Fruit fly (Drosophila melanogaster) whole organism, prepupa: ENCODE results near the gene Hecw.

Experiments used
- CG10631 ChIP-seq: fragments of 200-800 bp; sonication (Bioruptor generic); optimal IDR thresholded peaks from 2 replicates; lab custom pipeline; 2016; ENCODE audit warnings: missing biosample characterization, missing genetic modification characterization
- CG10669 ChIP-seq: fragments of 200-800 bp; sonication (Bioruptor generic); optimal IDR thresholded peaks from 3 replicates; lab custom pipeline; 2018; ENCODE audit warnings: missing biosample characterization, mild to moderate bottlenecking, missing genetic modification characterization, moderate library complexity
- CG11762 ChIP-seq: fragments of 200-800 bp; sonication (Bioruptor generic); optimal IDR thresholded peaks from 3 replicates; lab custom pipeline; 2016; ENCODE audit warnings: missing biosample characterization, missing genetic modification characterization; ENCODE audit not compliant: insufficient read depth
- CG1621 ChIP-seq: fragments of 200-800 bp; sonication (Bioruptor generic); optimal IDR thresholded peaks from 3 replicates; lab custom pipeline; 2018; ENCODE audit warnings: missing biosample characterization, mild to moderate bottlenecking, missing genetic modification characterization
- CG34406 ChIP-seq: fragments of 200-800 bp; sonication (Bioruptor generic); optimal IDR thresholded peaks from 3 replicates; lab custom pipeline; 2016; ENCODE audit warnings: missing biosample characterization, missing genetic modification characterization
- CG6276 ChIP-seq: fragments of 200-800 bp; sonication (Bioruptor generic); optimal IDR thresholded peaks from 2 replicates; lab custom pipeline; 2017; ENCODE audit warnings: missing biosample characterization, mild to moderate bottlenecking, missing genetic modification characterization
- CG6792 ChIP-seq: fragments of 200-800 bp; sonication (Bioruptor generic); optimal IDR thresholded peaks from 3 replicates; lab custom pipeline; 2016; ENCODE audit warnings: missing biosample characterization, missing genetic modification characterization
- CG7368 ChIP-seq: fragments of 200-800 bp; sonication (Bioruptor generic); optimal IDR thresholded peaks from 3 replicates; lab custom pipeline; 2016; ENCODE audit warnings: missing biosample characterization, missing genetic modification characterization
- CG8632 ChIP-seq: fragments of 200-800 bp; sonication (Bioruptor generic); optimal IDR thresholded peaks from 3 replicates; lab custom pipeline; 2016; ENCODE audit warnings: missing biosample characterization, missing genetic modification characterization
- CG9139 ChIP-seq: fragments of 200-800 bp; sonication (Bioruptor generic); optimal IDR thresholded peaks from 3 replicates; lab custom pipeline; 2017; ENCODE audit warnings: missing biosample characterization, mild to moderate bottlenecking, missing genetic modification characterization
- Eip78C ChIP-seq: fragments of 200-800 bp; sonication (Bioruptor generic); peaks from one replicate; lab custom pipeline; 2016; ENCODE audit warnings: missing biosample characterization, missing genetic modification characterization
- Eip93F ChIP-seq: fragments of 200-800 bp; sonication (Bioruptor generic); optimal IDR thresholded peaks from 2 replicates; lab custom pipeline; 2016; ENCODE audit warnings: missing biosample characterization, mild to moderate bottlenecking, missing genetic modification characterization
- Ets21C ChIP-seq: fragments of 200-800 bp; sonication (Bioruptor generic); optimal IDR thresholded peaks from 3 replicates; lab custom pipeline; 2016; ENCODE audit warnings: missing biosample characterization, missing genetic modification characterization
- Hr38 ChIP-seq: sonication (Bioruptor generic); optimal IDR thresholded peaks from 2 replicates; lab custom pipeline; 2016; ENCODE audit warnings: missing biosample characterization, missing genetic modification characterization
- Hr4 ChIP-seq: fragments of 200-800 bp; sonication (Bioruptor generic); optimal IDR thresholded peaks from 3 replicates; lab custom pipeline; 2016; ENCODE audit warnings: missing biosample characterization, missing genetic modification characterization
- OdsH ChIP-seq: fragments of 200-800 bp; sonication (Bioruptor generic); optimal IDR thresholded peaks from 3 replicates; lab custom pipeline; 2016; ENCODE audit warnings: missing biosample characterization, missing genetic modification characterization
- Sox15 ChIP-seq: fragments of 200-800 bp; sonication (Bioruptor generic); optimal IDR thresholded peaks from 3 replicates; lab custom pipeline; 2016; ENCODE audit warnings: missing biosample characterization, missing genetic modification characterization
- achi ChIP-seq: fragments of 200-800 bp; sonication (Bioruptor generic); optimal IDR thresholded peaks from 3 replicates; lab custom pipeline; 2016; ENCODE audit warnings: missing biosample characterization, missing genetic modification characterization
- acj6 ChIP-seq: fragments of 200-800 bp; sonication (Bioruptor generic); optimal IDR thresholded peaks from 3 replicates; lab custom pipeline; 2016; ENCODE audit warnings: missing biosample characterization, missing genetic modification characterization
- cyc ChIP-seq: fragments of 200-800 bp; sonication (Bioruptor generic); optimal IDR thresholded peaks from 3 replicates; lab custom pipeline; 2016; ENCODE audit warnings: missing biosample characterization, missing genetic modification characterization
- dac ChIP-seq: fragments of 200-800 bp; sonication (Bioruptor generic); optimal IDR thresholded peaks from 2 replicates; lab custom pipeline; 2017; ENCODE audit warnings: missing biosample characterization, mild to moderate bottlenecking, missing genetic modification characterization
- dsx ChIP-seq: fragments of 200-800 bp; optimal IDR thresholded peaks from 3 replicates; lab custom pipeline; 2019; ENCODE audit warnings: missing biosample characterization, mild to moderate bottlenecking, missing genetic modification characterization, moderate library complexity; ENCODE audit not compliant: poor library complexity, severe bottlenecking
- fd59A ChIP-seq: fragments of 200-800 bp; sonication (Bioruptor generic); optimal IDR thresholded peaks from 2 replicates; lab custom pipeline; 2017; ENCODE audit warnings: missing biosample characterization, mild to moderate bottlenecking, missing genetic modification characterization, missing genetic modification reagents
- fd85E ChIP-seq: fragments of 200-800 bp; sonication (Bioruptor generic); optimal IDR thresholded peaks from 3 replicates; lab custom pipeline; 2016; ENCODE audit warnings: missing biosample characterization, missing genetic modification characterization
- fkh ChIP-seq: fragments of 200-800 bp; sonication (Bioruptor generic); optimal IDR thresholded peaks from 3 replicates; lab custom pipeline; 2017; ENCODE audit warnings: missing biosample characterization, mild to moderate bottlenecking, missing genetic modification characterization, moderate library complexity
- lz ChIP-seq: fragments of 200-800 bp; sonication (Bioruptor generic); optimal IDR thresholded peaks from 3 replicates; lab custom pipeline; 2016; ENCODE audit warnings: missing biosample characterization, missing genetic modification characterization
- spab ChIP-seq: fragments of 200-800 bp; sonication (Bioruptor generic); optimal IDR thresholded peaks from 2 replicates; lab custom pipeline; 2017; ENCODE audit warnings: missing biosample characterization, mild to moderate bottlenecking, missing genetic modification characterization, missing genetic modification reagents
- ss ChIP-seq, 2 experiments: fragments of 200-800 bp; sonication (Bioruptor generic); optimal IDR thresholded peaks; 2 replicates in 1 of 2; 3 replicates in 1 of 2; lab custom pipeline; 2017 to 2018; ENCODE audit warnings: mild to moderate bottlenecking in 2 of 2, missing biosample characterization in 2 of 2, missing genetic modification characterization in 2 of 2, moderate library complexity in 1 of 2
- svp ChIP-seq: fragments of 200-800 bp; sonication (Bioruptor generic); peaks from one replicate; lab custom pipeline; 2016; ENCODE audit warnings: missing biosample characterization, missing genetic modification characterization
- topi ChIP-seq: fragments of 200-800 bp; sonication (Bioruptor generic); optimal IDR thresholded peaks from 3 replicates; lab custom pipeline; 2016; ENCODE audit warnings: missing biosample characterization, missing genetic modification characterization
- vri ChIP-seq: fragments of 200-800 bp; sonication (Bioruptor generic); optimal IDR thresholded peaks from 3 replicates; lab custom pipeline; 2016; ENCODE audit warnings: missing biosample characterization, mild to moderate bottlenecking, missing genetic modification characterization

Hecw gene

dm6 chrX:9589928-9590327 is 18.8 kb upstream of the Hecw start (continued):
- TF ChIP-seq fd59A (GFP tag; lab: Kevin White, UChicago): no peak
- TF ChIP-seq achi (GFP tag; lab: Kevin White, UChicago): peak; percentile 27
- TF ChIP-seq Hr38 (GFP tag; lab: Kevin White, UChicago): no peak
- TF ChIP-seq CG7368 (GFP tag; lab: Kevin White, UChicago): peak; percentile 36
- TF ChIP-seq ss (GFP tag; optimal IDR thresholded peaks at IDR 0.05; lab: Kevin White, UChicago): no peak
- TF ChIP-seq CG8632 (GFP tag; lab: Kevin White, UChicago): peak; percentile 11
- TF ChIP-seq fd85E (GFP tag; lab: Kevin White, UChicago): no peak
- TF ChIP-seq dac (GFP tag; lab: Kevin White, UChicago): no peak
- peak; percentile 62 for TF ChIP-seq OdsH (GFP tag; lab: Kevin White, UChicago)
- peak; percentile 35 for TF ChIP-seq cyc (GFP tag; lab: Kevin White, UChicago)
- TF ChIP-seq CG10631 (GFP tag; lab: Kevin White, UChicago): peak; percentile 7
- TF ChIP-seq dsx (GFP tag; lab: Kevin White, UChicago): no peak
- TF ChIP-seq Ets21C (GFP tag; lab: Kevin White, UChicago): peak; percentile 10
- TF ChIP-seq Sox15 (GFP tag; lab: Kevin White, UChicago): no peak
- TF ChIP-seq lz (GFP tag; lab: Kevin White, UChicago): peak; percentile 53
- peak; percentile 40 for TF ChIP-seq CG34406
- peak; percentile 54 for TF ChIP-seq acj6 (GFP tag; lab: Kevin White, UChicago)

- no peak for TF ChIP-seq spab (GFP tag; lab: Kevin White, UChicago)
- no peak for TF ChIP-seq topi
- TF ChIP-seq lz (GFP tag; lab: Kevin White, UChicago): no peak
- no peak for TF ChIP-seq CG11762 (GFP tag; lab: Kevin White, UChicago)
- no peak for TF ChIP-seq OdsH (GFP tag; lab: Kevin White, UChicago)
- TF ChIP-seq dsx (GFP tag; lab: Kevin White, UChicago): no peak
These were observed 18.2 kb upstream of the Hecw start for dm6 chrX:9590592-9590991.

dm6 chrX:9594446-9594845 is 14.3 kb upstream of the Hecw start:
- TF ChIP-seq fkh (no peak), Sox15 (GFP tag; lab: Kevin White, UChicago) (no peak), OdsH (GFP tag; lab: Kevin White, UChicago) (no peak), CG8632 (GFP tag; lab: Kevin White, UChicago) (no peak), vri (no peak), fd59A (GFP tag; lab: Kevin White, UChicago) (no peak), CG6276 (no peak), CG9139 (GFP tag; lab: Kevin White, UChicago) (no peak), CG10669 (no peak), CG6792 (GFP tag; lab: Kevin White, UChicago) (no peak), Hr4 (GFP tag; lab: Kevin White, UChicago) (no peak)

- TF ChIP-seq svp (peak; percentile 38), Eip78C (GFP tag; lab: Kevin White, UChicago) (peak; percentile 52), CG11762 (GFP tag; lab: Kevin White, UChicago) (no peak)
These were observed 13.3 kb upstream of the Hecw start for dm6 chrX:9595312-9595931.

- TF ChIP-seq Hr38 (GFP tag; lab: Kevin White, UChicago) (no peak), vri (peak; percentile 57), svp (peak; percentile 89), Eip93F (GFP tag; lab: Kevin White, UChicago) (peak; percentile 72), CG1621 (tag; lab: Kevin White, UChicago) (no peak)
These were observed 10.6 kb upstream of the Hecw start for dm6 chrX:9598106-9598505.
